Fruit fly (Drosophila melanogaster) whole organism, adult: ENCODE data around the gene ALiX.

Experiments
- CG11617 ChIP-seq: fragments of 200-800 bp; sonication (Bioruptor generic); optimal IDR thresholded peaks from 2 replicates; lab custom pipeline; 2017; ENCODE audit warnings: mild to moderate bottlenecking, missing biosample characterization, missing genetic modification reagents, missing genetic modification characterization
- CG12768 ChIP-seq: fragments of 200-800 bp; sonication (Bioruptor generic); optimal IDR thresholded peaks from 2 replicates; lab custom pipeline; 2017; ENCODE audit warnings: missing biosample characterization, missing genetic modification characterization, mild to moderate bottlenecking, moderate library complexity, missing genetic modification reagents
- CG14711 ChIP-seq: fragments of 200-800 bp; sonication (Bioruptor generic); optimal IDR thresholded peaks from 2 replicates; lab custom pipeline; 2018; ENCODE audit warnings: missing biosample characterization, mild to moderate bottlenecking, missing genetic modification characterization, moderate library complexity
- CG1620 ChIP-seq: fragments of 200-800 bp; sonication (Bioruptor generic); optimal IDR thresholded peaks from 2 replicates; lab custom pipeline; 2016; ENCODE audit warnings: missing biosample characterization, missing genetic modification characterization
- CG33017 ChIP-seq: fragments of 200-800 bp; sonication (Bioruptor generic); optimal IDR thresholded peaks from 2 replicates; lab custom pipeline; 2018; ENCODE audit warnings: missing biosample characterization, mild to moderate bottlenecking, missing genetic modification characterization, moderate library complexity
- CG5204 ChIP-seq: fragments of 200-800 bp; sonication (Bioruptor generic); optimal IDR thresholded peaks from 2 replicates; lab custom pipeline; 2016; ENCODE audit warnings: missing biosample characterization, missing genetic modification characterization
- CG7045 ChIP-seq: fragments of 200-800 bp; sonication (Bioruptor generic); optimal IDR thresholded peaks from 2 replicates; lab custom pipeline; 2017; ENCODE audit warnings: missing biosample characterization, mild to moderate bottlenecking, missing genetic modification characterization
- CG7101 ChIP-seq: fragments of 200-800 bp; sonication (Bioruptor generic); optimal IDR thresholded peaks from 2 replicates; lab custom pipeline; 2018; ENCODE audit warnings: missing biosample characterization, mild to moderate bottlenecking, missing genetic modification characterization, moderate library complexity
- Clk ChIP-seq: fragments of 200-800 bp; sonication (Bioruptor generic); optimal IDR thresholded peaks from 2 replicates; lab custom pipeline; 2017; ENCODE audit warnings: missing biosample characterization, missing genetic modification characterization
- Crg-1 ChIP-seq: fragments of 200-800 bp; sonication (Bioruptor generic); optimal IDR thresholded peaks from 2 replicates; lab custom pipeline; 2016; ENCODE audit warnings: missing biosample characterization, missing genetic modification characterization
- Hr96 ChIP-seq: fragments of 200-800 bp; sonication (Bioruptor generic); optimal IDR thresholded peaks from 2 replicates; lab custom pipeline; 2016; ENCODE audit warnings: missing biosample characterization, missing genetic modification characterization
- Mnt ChIP-seq: fragments of 200-800 bp; sonication (Bioruptor generic); optimal IDR thresholded peaks from 2 replicates; lab custom pipeline; 2016; ENCODE audit warnings: missing biosample characterization, mild to moderate bottlenecking, missing genetic modification characterization
- bab1 ChIP-seq: fragments of 200-800 bp; sonication (Bioruptor generic); optimal IDR thresholded peaks from 3 replicates; lab custom pipeline; 2019; ENCODE audit warnings: missing biosample characterization, mild to moderate bottlenecking, missing genetic modification characterization, moderate library complexity
- cic ChIP-seq: fragments of 200-800 bp; sonication (Bioruptor generic); optimal IDR thresholded peaks from 2 replicates; lab custom pipeline; 2017; ENCODE audit warnings: missing biosample characterization, mild to moderate bottlenecking, missing genetic modification characterization, moderate library complexity
- cnc ChIP-seq, 2 experiments: fragments of >200 bp; optimal IDR thresholded peaks; 2 replicates each; lab custom pipeline; 2017
- kay ChIP-seq: fragments of 200-800 bp; sonication (Bioruptor generic); peaks from one replicate; lab custom pipeline; 2016; ENCODE audit warnings: missing biosample characterization, missing genetic modification characterization, borderline replicate concordance
- ovo ChIP-seq: fragments of 200-800 bp; sonication (Bioruptor generic); optimal IDR thresholded peaks from 2 replicates; lab custom pipeline; 2016; ENCODE audit warnings: missing biosample characterization, missing genetic modification characterization
- pad ChIP-seq: fragments of 200-800 bp; sonication (Bioruptor generic); optimal IDR thresholded peaks from 3 replicates; lab custom pipeline; 2017; ENCODE audit warnings: missing biosample characterization, missing genetic modification characterization, mild to moderate bottlenecking, moderate library complexity, missing genetic modification reagents
- tj ChIP-seq: fragments of 200-800 bp; sonication (Bioruptor generic); optimal IDR thresholded peaks from 3 replicates; lab custom pipeline; 2017; ENCODE audit warnings: missing biosample characterization, mild to moderate bottlenecking, missing genetic modification characterization, moderate library complexity
- toe ChIP-seq: fragments of 200-800 bp; sonication (Bioruptor generic); optimal IDR thresholded peaks from 2 replicates; lab custom pipeline; 2016; ENCODE audit warnings: missing biosample characterization, missing genetic modification characterization

ALiX gene

DNA sequence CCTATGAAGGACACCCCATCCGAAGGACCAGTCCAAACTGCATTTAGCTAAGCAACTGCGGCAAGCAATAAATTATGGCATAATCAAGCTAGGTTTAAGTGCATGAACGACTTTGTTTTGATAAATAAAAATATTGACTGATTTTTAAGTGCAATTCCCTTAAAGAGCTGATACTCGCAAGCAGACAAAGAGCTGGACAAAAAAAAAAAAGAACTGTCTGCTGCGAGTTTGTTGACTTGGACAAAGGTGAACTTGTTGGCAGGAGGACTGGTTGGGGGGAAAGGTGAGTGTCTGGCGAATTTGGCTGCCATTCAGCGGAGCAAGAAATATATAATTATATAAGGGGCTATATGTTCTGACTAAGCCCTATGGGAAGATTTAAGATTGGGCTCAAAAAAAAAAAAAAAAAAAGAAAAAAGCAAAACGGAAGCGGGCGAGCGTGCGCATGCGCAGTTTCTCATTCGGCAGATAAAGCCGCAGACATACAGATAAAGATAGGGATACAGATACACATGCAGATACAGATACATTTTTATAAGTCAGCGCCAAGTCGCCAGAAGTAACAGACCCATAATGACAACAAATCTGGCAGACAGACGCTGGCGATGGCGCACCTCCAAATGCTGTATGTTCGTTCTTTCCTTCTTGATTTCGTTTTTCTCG, 7.1 kb downstream of the ALiX start:
- TF ChIP-seq toe (no peak), tj (no peak), CG7045 (GFP tag; lab: Kevin White, UChicago) (no peak), CG7101 (no peak), CG12768 (GFP tag; lab: Kevin White, UChicago) (no peak), CG1620 (GFP tag; lab: Kevin White, UChicago) (no peak), cic (GFP tag; lab: Kevin White, UChicago) (no peak), bab1 (GFP tag; lab: Kevin White, UChicago) (no peak), cnc (optimal IDR thresholded peaks at IDR 0.05; lab: Kevin White, UChicago) (no peak), CG11617 (GFP tag; lab: Kevin White, UChicago) (no peak)

DNA sequence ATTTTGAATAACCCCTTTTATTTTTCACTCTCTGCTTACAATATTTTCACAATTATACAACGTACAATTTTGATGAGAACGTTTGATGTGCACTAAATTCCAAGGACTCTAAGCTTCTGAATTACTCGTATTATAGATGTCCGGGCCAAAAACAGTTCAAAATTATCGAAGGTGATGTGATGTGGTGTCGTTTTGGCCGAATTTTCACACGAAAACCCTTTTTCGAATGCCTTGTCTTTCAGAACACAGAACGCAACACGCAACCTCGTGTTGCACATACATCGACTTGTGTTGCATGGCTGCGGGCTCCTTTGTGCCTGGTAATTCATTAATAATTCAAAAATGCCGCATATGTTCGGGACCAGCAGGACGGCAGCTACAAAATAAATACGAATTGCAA, 11.9 kb downstream of the ALiX start, which contains the start of gene CG31055:
TSS of gene CG31055 (minus strand) at position 101 of the 400 bp plus-strand sequence.
- no peak for TF ChIP-seq CG7045 (GFP tag; lab: Kevin White, UChicago)
- TF ChIP-seq CG1620 (GFP tag; lab: Kevin White, UChicago) = no peak
- no peak for TF ChIP-seq toe
- no peak for TF ChIP-seq Clk (GFP tag; lab: Kevin White, UChicago)
- no peak for TF ChIP-seq CG14711
- TF ChIP-seq pad (GFP tag; lab: Kevin White, UChicago) = no peak
- no peak for TF ChIP-seq kay (GFP tag; lab: Kevin White, UChicago)
- TF ChIP-seq CG33017 (tag; lab: Kevin White, UChicago) = no peak
- no peak for TF ChIP-seq Hr96 (GFP tag; lab: Kevin White, UChicago)
- TF ChIP-seq Mnt (GFP tag; lab: Kevin White, UChicago) = no peak
- TF ChIP-seq ovo (GFP tag; lab: Kevin White, UChicago) = no peak
- no peak for TF ChIP-seq CG11617 (GFP tag; lab: Kevin White, UChicago)
- no peak for TF ChIP-seq cnc (optimal IDR thresholded peaks at IDR 0.05; lab: Kevin White, UChicago)
- no peak for TF ChIP-seq CG12768 (GFP tag; lab: Kevin White, UChicago)
- no peak for TF ChIP-seq bab1 (GFP tag; lab: Kevin White, UChicago)
- no peak for TF ChIP-seq Crg-1 (GFP tag; lab: Kevin White, UChicago)
- TF ChIP-seq CG7101 = no peak
- TF ChIP-seq CG5204 (GFP tag; lab: Kevin White, UChicago) = no peak
- no peak for TF ChIP-seq cic (GFP tag; lab: Kevin White, UChicago)
- TF ChIP-seq tj = no peak

DNA sequence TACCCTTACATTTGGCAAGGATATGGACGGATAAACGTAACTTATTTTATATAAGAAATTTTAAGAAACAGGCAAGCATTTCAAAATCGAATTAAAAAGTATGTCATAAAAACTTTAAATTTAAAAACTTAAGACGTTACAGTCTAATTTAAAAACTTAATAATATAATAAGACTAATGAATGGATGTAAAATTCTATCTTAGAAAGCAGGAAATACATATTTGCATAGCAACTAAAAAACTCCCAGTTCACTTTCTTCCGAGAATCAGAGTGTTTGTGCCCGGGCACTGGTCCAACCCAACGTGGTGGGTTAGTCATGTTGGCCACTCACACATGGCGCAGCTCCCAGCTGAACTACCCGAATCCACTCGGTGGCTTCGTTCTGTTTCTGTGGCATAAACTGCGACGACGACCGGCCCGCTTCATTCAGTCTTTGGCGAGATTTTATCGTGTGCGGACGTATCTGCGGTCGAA, 14.3 kb downstream of the ALiX start, which contains the start of gene CG12880:
TSS of gene CG12880 (plus strand) at position 424 of the 474 bp plus-strand sequence.
- no peak for TF ChIP-seq kay (GFP tag; lab: Kevin White, UChicago)
- no peak for TF ChIP-seq cnc (optimal IDR thresholded peaks at IDR 0.05; lab: Kevin White, UChicago)

DNA sequence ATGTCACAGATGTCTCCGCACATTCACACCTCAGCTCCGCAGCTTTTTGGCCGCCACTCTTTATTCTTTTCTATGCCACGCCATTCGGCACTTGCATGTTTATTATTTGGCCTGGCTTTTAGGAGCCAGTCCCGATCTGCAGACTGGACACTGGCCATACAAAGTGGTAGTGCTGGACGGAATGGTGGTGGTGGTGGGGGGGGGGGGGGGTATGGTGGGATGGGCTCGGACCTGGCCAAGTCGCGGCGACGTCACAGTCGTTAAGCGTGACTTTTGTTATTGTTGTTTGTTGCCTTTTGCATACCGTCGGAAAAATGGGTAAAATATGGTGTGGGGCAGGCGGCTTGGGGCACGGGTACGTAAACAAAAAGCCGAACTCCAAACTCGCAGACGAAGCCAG, 14.8 kb downstream of the ALiX start:
- TF ChIP-seq CG11617 (GFP tag; lab: Kevin White, UChicago) (no peak), ovo (GFP tag; lab: Kevin White, UChicago) (no peak), kay (GFP tag; lab: Kevin White, UChicago) (peak; percentile 28), Clk (GFP tag; lab: Kevin White, UChicago) (no peak), cic (GFP tag; lab: Kevin White, UChicago) (no peak), CG7101 (no peak), Mnt (GFP tag; lab: Kevin White, UChicago) (no peak)

DNA sequence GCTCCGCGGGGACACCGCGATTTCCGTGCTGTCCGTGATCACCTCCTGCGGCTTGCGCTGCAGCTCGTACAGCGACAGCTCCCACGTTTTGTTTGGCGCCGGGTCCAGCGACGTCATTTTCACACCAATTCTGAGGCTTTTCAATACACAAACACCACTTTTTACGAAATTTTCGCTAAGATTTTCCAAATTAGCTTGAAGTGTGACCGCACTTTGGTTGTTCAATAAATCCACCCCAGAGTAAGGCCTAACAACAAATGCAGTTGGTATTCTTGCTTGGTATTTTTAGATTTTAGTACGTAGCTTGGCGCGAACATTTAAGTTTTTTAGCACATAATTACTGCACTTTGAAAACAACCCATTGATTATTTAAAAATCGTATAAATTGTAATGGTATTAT, 18.1 kb downstream of the ALiX start, which contains the start of gene Sce:
TSS of gene Sce (minus strand) at position 231 of the 400 bp plus-strand sequence.
- no peak for TF ChIP-seq Mnt (GFP tag; lab: Kevin White, UChicago)
- no peak for TF ChIP-seq CG5204 (GFP tag; lab: Kevin White, UChicago)
- TF ChIP-seq CG11617 (GFP tag; lab: Kevin White, UChicago) = no peak
- TF ChIP-seq Clk (GFP tag; lab: Kevin White, UChicago) = no peak
- TF ChIP-seq CG7101 = no peak
- no peak for TF ChIP-seq CG14711
- no peak for TF ChIP-seq Hr96 (GFP tag; lab: Kevin White, UChicago)
- TF ChIP-seq pad (GFP tag; lab: Kevin White, UChicago) = no peak

DNA sequence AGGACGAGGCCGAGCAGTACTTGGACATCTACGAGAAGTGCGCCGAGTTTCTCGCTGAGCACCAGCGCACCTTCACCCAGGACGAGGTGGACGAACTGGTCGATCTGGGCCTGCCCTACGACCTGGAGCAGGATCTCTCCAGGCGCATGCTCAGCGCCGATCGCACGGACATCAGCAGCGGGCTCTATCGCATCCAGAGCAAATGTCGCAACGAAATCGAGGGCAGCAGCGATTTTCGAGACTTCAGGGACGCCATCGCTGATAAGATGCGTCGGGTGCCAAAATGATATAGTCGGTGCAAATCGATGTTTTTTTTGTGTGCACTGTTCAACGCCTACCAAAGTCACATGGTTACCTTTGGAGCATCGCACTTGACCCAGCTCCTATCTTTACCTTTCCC, 20.2 kb downstream of the ALiX start:
- TF ChIP-seq CG14711 (no peak), CG11617 (GFP tag; lab: Kevin White, UChicago) (no peak)

DNA sequence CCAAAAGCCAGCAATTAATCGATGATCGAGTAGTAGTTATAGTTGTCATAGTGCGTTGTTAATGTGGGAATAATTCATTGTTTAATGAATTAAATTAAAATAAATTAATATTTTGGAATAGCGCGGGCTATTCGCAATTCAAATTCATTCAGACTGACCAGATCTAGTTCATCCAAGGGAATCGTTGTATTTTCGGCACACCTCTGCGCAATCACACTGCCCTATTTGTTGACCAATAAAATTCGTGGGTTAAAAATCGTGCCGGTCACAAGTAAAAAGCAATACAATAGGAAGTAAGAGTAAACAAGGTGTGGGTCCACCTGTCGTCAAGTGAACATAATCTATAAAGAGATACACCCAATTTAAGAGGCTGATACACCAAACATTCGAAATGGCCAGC, 20.9 kb downstream of the ALiX start, which contains the start of gene CG12883:
TSS of gene CG12883 (plus strand) at position 273 of the 400 bp plus-strand sequence.
- TF ChIP-seq CG12768 (GFP tag; lab: Kevin White, UChicago) (no peak), tj (no peak), bab1 (GFP tag; lab: Kevin White, UChicago) (peak; percentile 43)
